Fruit fly (Drosophila melanogaster) S2 (cell line): ENCODE results near the gene Josd.

Experiments used
- CG8478 ChIP-seq: fragments of >200 bp; optimal IDR thresholded peaks from 2 replicates; lab custom pipeline; 2018
- CTCF ChIP-seq, 2 experiments: fragments of >200 bp; optimal IDR thresholded peaks; 2 replicates each; lab custom pipeline; 2018

DNA sequence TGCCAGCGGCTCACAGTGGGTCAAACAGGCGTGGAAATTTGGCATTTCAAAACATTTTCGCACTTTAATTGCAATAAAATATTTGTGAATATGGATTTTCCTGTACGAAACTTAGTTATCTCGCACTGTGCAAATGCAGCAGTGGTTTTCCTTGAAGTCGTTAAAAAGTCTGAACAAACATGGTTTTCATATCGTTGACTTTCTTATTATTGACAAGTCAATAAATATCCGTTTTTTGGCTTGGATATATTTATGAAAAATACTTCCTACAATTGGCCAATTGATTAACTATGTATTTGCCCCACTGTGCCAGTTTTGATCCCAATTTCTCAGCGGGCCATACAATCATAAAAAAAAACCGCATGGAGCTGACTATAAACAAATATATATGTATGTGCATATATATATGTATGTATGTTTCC is 4.5 kb downstream of the Josd start:
- no peak for TF ChIP-seq CG8478 (lab: Kevin White, UChicago)
- TF ChIP-seq CTCF (optimal IDR thresholded peaks at IDR 0.05; lab: Kevin White, UChicago) = no peak
